Fruit fly (Drosophila melanogaster): ENCODE data around the gene CG12951.

CG12951 gene

dm6 chr3R:9338771-9339170 lies 8.6 kb upstream of the CG12951 start:
- TF ChIP-seq pad (GFP tag; optimal IDR thresholded peaks at IDR 0.05) (peak; percentile 46), kay (GFP tag; ENCODE audit: borderline replicate concordance) (peak; percentile 89), tj (GFP tag; optimal IDR thresholded peaks at IDR 0.05) (no peak)

dm6 chr3R:9337402-9338254 lies 7.5 kb upstream of the CG12951 start:
- TF ChIP-seq ovo (GFP tag; optimal IDR thresholded peaks at IDR 0.05) (no peak), Clk (GFP tag; optimal IDR thresholded peaks at IDR 0.05) (no peak), kay (GFP tag; ENCODE audit: borderline replicate concordance) (peak; percentile 28), CG12768 (GFP tag; optimal IDR thresholded peaks at IDR 0.05) (peak; percentile 41), cic (GFP tag; optimal IDR thresholded peaks at IDR 0.05) (peak; percentile 8)

dm6 chr3R:9334592-9335518 lies 4.7 kb upstream of the CG12951 start, which contains the start of the genes Aduk and pasi2:
Aduk (minus strand) TSS chr3R:9334714.
pasi2 (plus strand) TSS chr3R:9335170.
- TF ChIP-seq kay (GFP tag; ENCODE audit: borderline replicate concordance), result peak; percentile 61
- peak; percentile 27 for TF ChIP-seq bab1 (GFP tag; optimal IDR thresholded peaks at IDR 0.05)
- no peak for TF ChIP-seq CG14711 (tag; optimal IDR thresholded peaks at IDR 0.05)
- peak; percentile 10 for TF ChIP-seq CG7101 (tag; optimal IDR thresholded peaks at IDR 0.05)
- no peak for TF ChIP-seq Crg-1 (GFP tag; optimal IDR thresholded peaks at IDR 0.05)
- TF ChIP-seq CG12768 (GFP tag; optimal IDR thresholded peaks at IDR 0.05), result peak; percentile 30
- peak; percentile 14 for TF ChIP-seq pad (GFP tag; optimal IDR thresholded peaks at IDR 0.05)
- no peak for TF ChIP-seq ovo (GFP tag; optimal IDR thresholded peaks at IDR 0.05)
- peak; percentile 29 for TF ChIP-seq toe (GFP tag; optimal IDR thresholded peaks at IDR 0.05)
- peak; percentile 45 for TF ChIP-seq tj (GFP tag; optimal IDR thresholded peaks at IDR 0.05)
- TF ChIP-seq Mnt (GFP tag; optimal IDR thresholded peaks at IDR 0.05), result peak; percentile 15
- TF ChIP-seq CG11617 (GFP tag; optimal IDR thresholded peaks at IDR 0.05), result peak; percentile 12

- no peak for TF ChIP-seq CG1620 (GFP tag; optimal IDR thresholded peaks at IDR 0.05)
- peak; percentile 58 for TF ChIP-seq cic (GFP tag; optimal IDR thresholded peaks at IDR 0.05)
Observed at dm6 chr3R:9331861-9332260, 1.7 kb upstream of the CG12951 start, which contains the start of gene CG16749. CG16749 (minus strand) TSS chr3R:9331885.

- TF ChIP-seq CG7101 (tag; optimal IDR thresholded peaks at IDR 0.05) (no peak), ovo (GFP tag; optimal IDR thresholded peaks at IDR 0.05) (no peak), toe (GFP tag; optimal IDR thresholded peaks at IDR 0.05) (no peak), Hr96 (GFP tag; optimal IDR thresholded peaks at IDR 0.05) (no peak), CG7045 (GFP tag; optimal IDR thresholded peaks at IDR 0.05) (no peak)
Observed at dm6 chr3R:9328812-9329211, 1.3 kb downstream of the CG12951 start.

- TF ChIP-seq CG14711 (tag; optimal IDR thresholded peaks at IDR 0.05) (no peak), cnc (optimal IDR thresholded peaks at IDR 0.05) (no peak), CG7045 (GFP tag; optimal IDR thresholded peaks at IDR 0.05) (no peak)
Observed at dm6 chr3R:9328411-9328810, 1.7 kb downstream of the CG12951 start, which contains the start of gene CG8861. CG8861 (minus strand) TSS chr3R:9328511.

dm6 chr3R:9321470-9321869 lies 8.7 kb downstream of the CG12951 start, which contains the start of gene HP1e:
HP1e (plus strand) TSS chr3R:9321770.
- TF ChIP-seq cic (GFP tag; optimal IDR thresholded peaks at IDR 0.05), result no peak
- no peak for TF ChIP-seq Mnt (GFP tag; optimal IDR thresholded peaks at IDR 0.05)
- no peak for TF ChIP-seq Hr96 (GFP tag; optimal IDR thresholded peaks at IDR 0.05)
- TF ChIP-seq Clk (GFP tag; optimal IDR thresholded peaks at IDR 0.05), result no peak

dm6 chr3R:9297163-9297562 lies 33.0 kb downstream of the CG12951 start:
- TF ChIP-seq CG7045 (GFP tag; optimal IDR thresholded peaks at IDR 0.05), result no peak
